Worm (Caenorhabditis elegans) whole organism, L4 larva: ENCODE measurements around the gene bcl-11.
A peak's percentile ranks its signal among the peaks of the same experiment; 100 is the strongest.

ENCODE experiments used
- F10B5.3 ChIP-seq: sonication (generic microtip); optimal IDR thresholded peaks from 2 replicates; lab custom pipeline; 2016; ENCODE audit warnings: mild to moderate bottlenecking, missing genetic modification characterization, missing compliant biosample characterization
- F26F4.8 ChIP-seq: fragments of 200-800 bp; sonication (Bioruptor generic); conservative IDR thresholded peaks from 2 replicates; pipeline ENCODE4 v1.3.6; 2022; ENCODE audit warnings: missing genetic modification characterization, missing compliant biosample characterization
- F37D6.2 ChIP-seq: sonication (generic microtip); optimal IDR thresholded peaks from 2 replicates; lab custom pipeline; 2016; ENCODE audit warnings: mild to moderate bottlenecking, missing genetic modification characterization, missing compliant biosample characterization
- T20F7.1 ChIP-seq: fragments of 200-800 bp; sonication (Bioruptor generic); optimal IDR thresholded peaks from 2 replicates; lab custom pipeline; 2018; ENCODE audit warnings: mild to moderate bottlenecking, missing genetic modification characterization, missing compliant biosample characterization
- T26A8.4 ChIP-seq: fragments of 200-800 bp; sonication (Bioruptor generic); IDR thresholded peaks from 2 replicates; pipeline ENCODE4 v1.3.6; 2022; ENCODE audit warnings: missing genetic modification characterization, missing compliant biosample characterization
- Y48G9A.11 ChIP-seq: fragments of 200-800 bp; sonication (Bioruptor generic); IDR thresholded peaks from 2 replicates; pipeline ENCODE4 v1.3.6; 2022; ENCODE audit warnings: missing genetic modification reagents, missing genetic modification characterization, missing compliant biosample characterization
- ZK337.2 ChIP-seq: fragments of 200-800 bp; sonication (Bioruptor generic); IDR thresholded peaks from 2 replicates; pipeline ENCODE4 v1.3.6; 2022; ENCODE audit warnings: missing genetic modification reagents, missing genetic modification characterization, missing compliant biosample characterization
- ZK546.5 ChIP-seq, 2 experiments: sonication (generic microtip); optimal IDR thresholded peaks; 2 replicates each; lab custom pipeline; 2017; ENCODE audit warnings: missing biosample characterization in 2 of 2, missing genetic modification characterization in 2 of 2
- aly-2 ChIP-seq: sonication (generic microtip); optimal IDR thresholded peaks from 2 replicates; lab custom pipeline; 2018; ENCODE audit warnings: missing biosample characterization, missing genetic modification characterization
- ceh-62 ChIP-seq: sonication (generic microtip); optimal IDR thresholded peaks from 2 replicates; lab custom pipeline; 2017; ENCODE audit warnings: missing biosample characterization, missing genetic modification characterization
- ceh-82 ChIP-seq: sonication (generic microtip); optimal IDR thresholded peaks from 2 replicates; lab custom pipeline; 2017; ENCODE audit warnings: missing biosample characterization, missing genetic modification characterization
- ces-1 ChIP-seq: fragments of 150-350 bp; sonication (generic microtip); optimal IDR thresholded peaks from 4 replicates; lab custom pipeline; 2014; ENCODE audit warnings: missing biosample characterization, missing genetic modification reagents, missing genetic modification characterization
- cey-2 ChIP-seq: sonication (generic microtip); optimal IDR thresholded peaks from 3 replicates; lab custom pipeline; 2017; ENCODE audit warnings: missing genetic modification characterization, mild to moderate bottlenecking, missing compliant biosample characterization, antibody characterized with exemption, borderline replicate concordance; ENCODE audit not compliant: insufficient read depth
- daf-16 ChIP-seq, 3 experiments: sonication (generic microtip); optimal IDR thresholded peaks; 2 replicates each; lab custom pipeline; 2016 to 2017; ENCODE audit warnings: missing genetic modification characterization in 3 of 3, missing genetic modification reagents in 3 of 3, mild to moderate bottlenecking in 2 of 3, missing compliant biosample characterization in 2 of 3, missing biosample characterization in 1 of 3, moderate library complexity in 1 of 3
- dmd-6 ChIP-seq: fragments of 200-800 bp; sonication (Bioruptor generic); IDR thresholded peaks from 2 replicates; pipeline ENCODE4 v1.3.6; 2022; ENCODE audit warnings: missing genetic modification reagents, missing genetic modification characterization, missing compliant biosample characterization
- dmd-9 ChIP-seq: fragments of 200-800 bp; sonication (Bioruptor generic); IDR thresholded peaks from 2 replicates; pipeline ENCODE4 v1.3.6; 2022; ENCODE audit warnings: missing genetic modification reagents, missing genetic modification characterization, missing compliant biosample characterization
- duxl-1 ChIP-seq: sonication (generic microtip); optimal IDR thresholded peaks from 2 replicates; lab custom pipeline; 2016; ENCODE audit warnings: mild to moderate bottlenecking, missing genetic modification characterization, moderate library complexity, missing compliant biosample characterization; ENCODE audit not compliant: poor library complexity
- dve-1 ChIP-seq: sonication (generic microtip); optimal IDR thresholded peaks from 2 replicates; lab custom pipeline; 2017; ENCODE audit warnings: antibody characterized with exemption, mild to moderate bottlenecking, missing genetic modification characterization, missing compliant biosample characterization; ENCODE audit not compliant: insufficient read depth
- fos-1 ChIP-seq: fragments of 150-350 bp; optimal IDR thresholded peaks from 2 replicates; lab custom pipeline; 2014; ENCODE audit warnings: missing biosample characterization, missing genetic modification characterization
- gei-8 ChIP-seq: fragments of 200-800 bp; sonication (Bioruptor generic); optimal IDR thresholded peaks from 2 replicates; lab custom pipeline; 2018; ENCODE audit warnings: mild to moderate bottlenecking, missing genetic modification characterization, missing compliant biosample characterization
- hlh-11 ChIP-seq: fragments of 200-800 bp; sonication (Bioruptor generic); optimal IDR thresholded peaks from 2 replicates; lab custom pipeline; 2018; ENCODE audit warnings: mild to moderate bottlenecking, missing genetic modification characterization, missing compliant biosample characterization
- lin-1 ChIP-seq: fragments of 200-800 bp; sonication (Bioruptor generic); IDR thresholded peaks from 2 replicates; pipeline ENCODE4 v1.3.6; 2022; ENCODE audit warnings: missing genetic modification reagents, missing genetic modification characterization, missing compliant biosample characterization
- lin-15B ChIP-seq: fragments of 150-350 bp; sonication (generic microtip); optimal IDR thresholded peaks from 3 replicates; lab custom pipeline; 2014; ENCODE audit warnings: missing biosample characterization, missing genetic modification characterization
- lin-29 ChIP-seq: fragments of 200-800 bp; sonication (Bioruptor generic); IDR thresholded peaks from 2 replicates; pipeline ENCODE4 v1.3.6; 2022; ENCODE audit warnings: missing genetic modification reagents, missing genetic modification characterization, missing compliant biosample characterization
- lin-38 ChIP-seq: fragments of 200-800 bp; sonication (Bioruptor generic); IDR thresholded peaks from 2 replicates; pipeline ENCODE4 v1.3.6; 2022; ENCODE audit warnings: missing genetic modification reagents, missing genetic modification characterization, missing compliant biosample characterization
- lin-39 ChIP-seq: fragments of 150-350 bp; optimal IDR thresholded peaks from 2 replicates; lab custom pipeline; 2014; ENCODE audit warnings: missing biosample characterization, missing genetic modification reagents, missing genetic modification characterization
- mdt-29 ChIP-seq: fragments of 200-800 bp; sonication (Bioruptor generic); IDR thresholded peaks from 2 replicates; pipeline ENCODE4 v1.3.6; 2022; ENCODE audit warnings: missing genetic modification reagents, missing genetic modification characterization, missing compliant biosample characterization
- mes-2 ChIP-seq: sonication (generic microtip); optimal IDR thresholded peaks from 2 replicates; lab custom pipeline; 2016; ENCODE audit warnings: missing genotype, mild to moderate bottlenecking, missing genetic modification characterization, missing compliant biosample characterization; ENCODE audit not compliant: poor library complexity, severe bottlenecking
- mxl-3 ChIP-seq: fragments of 200-800 bp; sonication (Bioruptor generic); optimal IDR thresholded peaks from 2 replicates; lab custom pipeline; 2018; ENCODE audit warnings: mild to moderate bottlenecking, missing genetic modification characterization, missing compliant biosample characterization
- nhr-102 ChIP-seq: sonication (generic microtip); optimal IDR thresholded peaks from 2 replicates; lab custom pipeline; 2016; ENCODE audit warnings: mild to moderate bottlenecking, missing genetic modification characterization, moderate library complexity, missing compliant biosample characterization
- nhr-11 ChIP-seq: fragments of 150-350 bp; optimal IDR thresholded peaks from 2 replicates; lab custom pipeline; 2014; ENCODE audit warnings: missing biosample characterization, missing genetic modification characterization
- nhr-28 ChIP-seq: fragments of 150-350 bp; optimal IDR thresholded peaks from 2 replicates; lab custom pipeline; 2014; ENCODE audit warnings: missing biosample characterization, missing genetic modification characterization
- nhr-42 ChIP-seq: fragments of 200-800 bp; sonication (Bioruptor generic); IDR thresholded peaks from 2 replicates; pipeline ENCODE4 v1.3.6; 2022; ENCODE audit warnings: missing genetic modification characterization, missing compliant biosample characterization
- nhr-48 ChIP-seq: sonication (generic microtip); optimal IDR thresholded peaks from 2 replicates; lab custom pipeline; 2016; ENCODE audit warnings: mild to moderate bottlenecking, missing genetic modification characterization, missing compliant biosample characterization
- nhr-6 ChIP-seq: fragments of 150-350 bp; optimal IDR thresholded peaks from 2 replicates; lab custom pipeline; 2014; ENCODE audit warnings: missing biosample characterization, missing genetic modification characterization
- nhr-76 ChIP-seq: fragments of 150-350 bp; optimal IDR thresholded peaks from 2 replicates; lab custom pipeline; 2014; ENCODE audit warnings: missing biosample characterization, missing genetic modification characterization
- nhr-77 ChIP-seq: fragments of 150-350 bp; optimal IDR thresholded peaks from 2 replicates; lab custom pipeline; 2014; ENCODE audit warnings: missing biosample characterization, missing genetic modification characterization
- pha-4 ChIP-seq, 2 experiments: fragments of 150-350 bp in 1 of 2; fragments of 200-800 bp in 1 of 2; sonication (Bioruptor generic) in 1 of 2; IDR thresholded peaks in 1 of 2; optimal IDR thresholded peaks in 1 of 2; 2 replicates each; pipeline versions ENCODE4 v1.3.6 to Lab custom; 2014 to 2022; ENCODE audit warnings: missing genetic modification characterization in 2 of 2, missing genetic modification reagents in 2 of 2, missing biosample characterization in 1 of 2, missing compliant biosample characterization in 1 of 2
- php-3 ChIP-seq: fragments of 200-800 bp; sonication (Bioruptor generic); IDR thresholded peaks from 2 replicates; pipeline ENCODE4 v1.3.6; 2022; ENCODE audit warnings: missing genetic modification reagents, missing genetic modification characterization, missing compliant biosample characterization
- pqm-1 ChIP-seq: sonication (generic microtip); optimal IDR thresholded peaks from 2 replicates; lab custom pipeline; 2017; ENCODE audit warnings: missing biosample characterization, missing genetic modification characterization
- tra-1 ChIP-seq: fragments of 200-800 bp; sonication (Bioruptor generic); IDR thresholded peaks from 2 replicates; pipeline ENCODE4 v1.3.6; 2022; ENCODE audit warnings: missing genetic modification reagents, missing genetic modification characterization, missing compliant biosample characterization
- unc-62 ChIP-seq, 3 experiments: fragments of 150-350 bp in 1 of 3; sonication (generic microtip); optimal IDR thresholded peaks in 2 of 3; peaks in 1 of 3; 1 replicate in 1 of 3; 2 replicates in 2 of 3; lab custom pipeline; 2014 to 2017; ENCODE audit warnings: missing biosample characterization in 3 of 3, missing genetic modification characterization in 3 of 3, missing genetic modification reagents in 3 of 3, missing genotype in 1 of 3
- vab-7 ChIP-seq: fragments of 200-800 bp; sonication (Bioruptor generic); IDR thresholded peaks from 2 replicates; pipeline ENCODE4 v1.3.6; 2022; ENCODE audit warnings: missing genetic modification reagents, missing genetic modification characterization, missing compliant biosample characterization
- zfp-2 ChIP-seq: sonication (generic microtip); optimal IDR thresholded peaks from 2 replicates; lab custom pipeline; 2016; ENCODE audit warnings: mild to moderate bottlenecking, missing genetic modification characterization, missing compliant biosample characterization
- zip-11 ChIP-seq: fragments of 200-800 bp; sonication (Bioruptor generic); IDR thresholded peaks from 2 replicates; pipeline ENCODE4 v1.3.6; 2022; ENCODE audit warnings: missing genetic modification characterization, missing compliant biosample characterization

bcl-11 gene

ce11 chrV:6398922-6399321 lies 43.1 kb downstream of the bcl-11 start:
- TF ChIP-seq hlh-11 (tag; lab: Kevin White, UChicago) (peak; percentile 70), aly-2 (no peak), nhr-28 (tag; lab: Kevin White, UChicago) (peak; percentile 92), dmd-6 (GFP tag; lab: Robert Waterston, UW) (peak; percentile 80), dve-1 (tag; lab: Kevin White, UChicago) (peak; percentile 80), php-3 (GFP tag; lab: Robert Waterston, UW) (peak; percentile 72), lin-39 (tag; lab: Kevin White, UChicago) (no peak), mes-2 (tag; lab: Kevin White, UChicago) (no peak), tra-1 (GFP tag; lab: Robert Waterston, UW) (peak; percentile 50; the same call in 1 of the 2 replicates), cey-2 (tag; lab: Kevin White, UChicago) (no peak), nhr-102 (tag; lab: Kevin White, UChicago) (peak; percentile 18), daf-16 (GFP tag; optimal IDR thresholded peaks at IDR 0.05; lab: Kevin White, UChicago) (no peak), daf-16 (tag; optimal IDR thresholded peaks at IDR 0.05; lab: Kevin White, UChicago) (peak; percentile 77), pqm-1 (tag; lab: Kevin White, UChicago) (peak; percentile 78), nhr-77 (tag; lab: Kevin White, UChicago) (peak; percentile 17), duxl-1 (tag; lab: Kevin White, UChicago) (no peak), nhr-42 (no peak), nhr-11 (tag; lab: Kevin White, UChicago) (no peak)

ce11 chrV:6399831-6400230 lies 44.0 kb downstream of the bcl-11 start, which contains the start of gene gfi-1:
gfi-1 (minus strand) TSS chrV:6399931.
- TF ChIP-seq Y48G9A.11 (no peak), zfp-2 (tag; lab: Kevin White, UChicago) (no peak), F26F4.8 (no peak), gei-8 (GFP tag; lab: Kevin White, UChicago) (no peak), F10B5.3 (tag; lab: Kevin White, UChicago) (no peak), lin-1 (GFP tag; lab: Robert Waterston, UW) (no peak), dmd-6 (GFP tag; lab: Robert Waterston, UW) (no peak), lin-38 (GFP tag; lab: Robert Waterston, UW) (no peak), fos-1 (no peak)

DNA sequence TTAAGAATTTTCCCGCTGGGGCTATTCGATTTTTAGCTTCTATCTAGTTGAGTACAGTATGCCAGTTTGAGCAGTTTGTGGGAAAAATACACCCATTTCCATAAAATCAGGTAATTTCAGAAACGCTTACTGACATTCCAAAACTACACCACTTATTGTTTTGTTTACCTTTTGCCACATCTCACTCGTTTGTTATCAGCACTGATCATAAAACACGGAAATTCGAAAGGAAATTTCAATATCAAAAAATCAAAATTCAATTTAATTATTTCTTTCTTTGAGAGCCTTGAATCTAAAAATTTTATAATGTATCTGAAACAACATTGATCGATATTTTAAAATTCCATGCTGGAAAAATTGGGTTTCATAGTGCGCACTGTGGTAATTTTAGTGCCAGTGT lies 44.7 kb downstream of the bcl-11 start:
- TF ChIP-seq ceh-62 (tag; lab: Kevin White, UChicago) (no peak), dmd-6 (GFP tag; lab: Robert Waterston, UW) (no peak), unc-62 (GFP tag; optimal IDR thresholded peaks at IDR 0.05 in 1 of 2; lab: Kevin White, UChicago) (no peak), unc-62 (tag; optimal IDR thresholded peaks at IDR 0.05; lab: Kevin White, UChicago) (no peak), pha-4 (GFP tag; IDR thresholded peaks at IDR 0.05; lab: Robert Waterston, UW) (no peak), pha-4 (tag; optimal IDR thresholded peaks at IDR 0.05; lab: Kevin White, UChicago) (no peak), dmd-9 (no peak), T20F7.1 (no peak), mxl-3 (no peak), nhr-6 (tag; lab: Kevin White, UChicago) (no peak), vab-7 (GFP tag; lab: Robert Waterston, UW) (no peak), lin-29 (GFP tag; lab: Robert Waterston, UW) (no peak), nhr-102 (tag; lab: Kevin White, UChicago) (no peak), ZK337.2 (GFP tag; lab: Robert Waterston, UW) (no peak), ceh-82 (tag; lab: Kevin White, UChicago) (no peak), aly-2 (no peak), fos-1 (no peak), tra-1 (GFP tag; lab: Robert Waterston, UW) (no peak), hlh-11 (tag; lab: Kevin White, UChicago) (peak; percentile 1), ces-1 (GFP tag; lab: Kevin White, UChicago) (no peak), mdt-29 (GFP tag; lab: Robert Waterston, UW) (no peak), T26A8.4 (GFP tag; lab: Robert Waterston, UW) (peak; percentile 62; the same call in 1 of the 2 replicates), nhr-48 (tag; lab: Kevin White, UChicago) (no peak), F37D6.2 (tag; lab: Kevin White, UChicago) (no peak), daf-16 (GFP tag; optimal IDR thresholded peaks at IDR 0.05; lab: Kevin White, UChicago) (no peak), daf-16 (tag; optimal IDR thresholded peaks at IDR 0.05; lab: Kevin White, UChicago) (peak; percentile 90), lin-15B (no peak), lin-39 (tag; lab: Kevin White, UChicago) (no peak), Y48G9A.11 (no peak), zip-11 (GFP tag; lab: Robert Waterston, UW) (no peak), nhr-76 (tag; lab: Kevin White, UChicago) (no peak), ZK546.5 (tag; optimal IDR thresholded peaks at IDR 0.05; lab: Kevin White, UChicago) (no peak)
